Fruit fly (Drosophila melanogaster) Kc167 (cell line): Measurements from ENCODE around the gene cactin.

Source experiments
- Myc ChIP-seq: fragments of >200 bp; optimal IDR thresholded peaks from 2 replicates; lab custom pipeline; 2017; ENCODE audit warnings: missing external identifiers
- h ChIP-seq: fragments of >200 bp; optimal IDR thresholded peaks from 3 replicates; lab custom pipeline; 2018; ENCODE audit warnings: missing external identifiers

dm6 chrX:20393580-20393979, 30.3 kb upstream of the cactin start, which contains the start of gene Syx16:
- TF ChIP-seq h = no peak
- TF ChIP-seq Myc = no peak
